Worm (Caenorhabditis elegans) whole organism, midembryonic: ENCODE measurements around the gene ins-3.

ENCODE experiments used
- T22C8.4 ChIP-seq: fragments of 200-800 bp; sonication (Bioruptor generic); IDR thresholded peaks from 2 replicates; pipeline ENCODE4 v1.3.6; 2022; ENCODE audit warnings: missing genetic modification characterization, missing compliant biosample characterization
- cog-1 ChIP-seq: sonication (generic microtip); optimal IDR thresholded peaks from 2 replicates; lab custom pipeline; 2016; ENCODE audit warnings: missing genetic modification characterization, missing compliant biosample characterization
- flt-1 ChIP-seq: fragments of 200-800 bp; sonication (Bioruptor generic); IDR thresholded peaks from 2 replicates; pipeline ENCODE4 v1.3.6; 2022; ENCODE audit warnings: missing genetic modification characterization, missing compliant biosample characterization
- klf-2 ChIP-seq: fragments of 200-800 bp; sonication (Bioruptor generic); conservative IDR thresholded peaks from 2 replicates; pipeline ENCODE4 v1.3.6; 2022; ENCODE audit warnings: missing genetic modification reagents, missing genetic modification characterization, missing compliant biosample characterization
- med-1 ChIP-seq: sonication (generic microtip); optimal IDR thresholded peaks from 2 replicates; lab custom pipeline; 2017; ENCODE audit warnings: missing genetic modification characterization, mild to moderate bottlenecking, missing compliant biosample characterization, antibody characterized with exemption, missing genetic modification reagents; ENCODE audit not compliant: insufficient read depth
- ref-1 ChIP-seq: fragments of 200-800 bp; sonication (Bioruptor generic); conservative IDR thresholded peaks from 2 replicates; pipeline ENCODE4 v1.3.6; 2022; ENCODE audit warnings: missing genetic modification reagents, missing genetic modification characterization, missing compliant biosample characterization
- ztf-23 ChIP-seq: fragments of 200-800 bp; sonication (Bioruptor generic); IDR thresholded peaks from 2 replicates; pipeline ENCODE4 v1.3.6; 2022; ENCODE audit warnings: missing genetic modification reagents, missing genetic modification characterization, missing compliant biosample characterization
- ztf-29 ChIP-seq: fragments of 200-800 bp; sonication (Bioruptor generic); IDR thresholded peaks from 2 replicates; pipeline ENCODE4 v1.3.6; 2022; ENCODE audit warnings: missing genetic modification reagents, missing genetic modification characterization, missing compliant biosample characterization

- TF ChIP-seq ztf-23 (GFP tag; lab: Robert Waterston, UW) = no peak
- TF ChIP-seq flt-1 (GFP tag; lab: Robert Waterston, UW) = no peak
- TF ChIP-seq cog-1 = no peak
- TF ChIP-seq med-1 (GFP tag; lab: Kevin White, UChicago) = no peak
- TF ChIP-seq ztf-29 = no peak
- TF ChIP-seq klf-2 (GFP tag; lab: Robert Waterston, UW) = no peak
- TF ChIP-seq ref-1 (GFP tag; lab: Robert Waterston, UW) = no peak
- no peak for TF ChIP-seq T22C8.4 (GFP tag; lab: Robert Waterston, UW)
Measured at ce11 chrII:5996066-5996465, 5.5 kb upstream of the ins-3 start, which contains the start of gene ins-4.
